Fruit fly (Drosophila melanogaster) whole organism, embryonic: Measurements from ENCODE around the gene CG12362.

ENCODE experiments used
- Antp ChIP-seq: fragments of 200-800 bp; sonication (Bioruptor generic); optimal IDR thresholded peaks from 3 replicates; lab custom pipeline; 2016; ENCODE audit warnings: missing biosample characterization, missing genetic modification characterization
- Awh ChIP-seq: fragments of 200-800 bp; sonication (Bioruptor generic); IDR thresholded peaks from 2 replicates; pipeline ENCODE4, ENCODE4 v1.3.6; 2022; ENCODE audit warnings: missing biosample characterization, missing genetic modification characterization
- Bteb2 ChIP-seq: fragments of 200-800 bp; sonication (Bioruptor generic); optimal IDR thresholded peaks from 2 replicates; lab custom pipeline; 2016; ENCODE audit warnings: missing biosample characterization, missing genetic modification characterization
- CG10462 ChIP-seq: fragments of 200-800 bp; sonication (Bioruptor generic); optimal IDR thresholded peaks from 2 replicates; lab custom pipeline; 2016; ENCODE audit warnings: missing biosample characterization, missing genetic modification characterization
- CG11085 ChIP-seq: fragments of 200-800 bp; sonication (Bioruptor generic); IDR thresholded peaks from 2 replicates; pipeline ENCODE4 v1.3.6; 2022; ENCODE audit warnings: missing biosample characterization, missing genetic modification characterization
- CG11093 ChIP-seq: fragments of 200-800 bp; sonication (Bioruptor generic); IDR thresholded peaks from 3 replicates; pipeline ENCODE4 v1.3.6; 2022; ENCODE audit warnings: missing biosample characterization, missing genetic modification characterization
- CG12104 ChIP-seq: fragments of 200-800 bp; sonication (Bioruptor generic); optimal IDR thresholded peaks from 3 replicates; lab custom pipeline; 2016; ENCODE audit warnings: missing biosample characterization, missing genetic modification characterization
- CG13775 ChIP-seq: fragments of 200-800 bp; sonication (Bioruptor generic); optimal IDR thresholded peaks from 3 replicates; lab custom pipeline; 2017; ENCODE audit warnings: missing biosample characterization, mild to moderate bottlenecking, missing genetic modification characterization
- CG14710 ChIP-seq: fragments of 200-800 bp; sonication (Bioruptor generic); optimal IDR thresholded peaks from 3 replicates; lab custom pipeline; 2019; ENCODE audit warnings: missing biosample characterization, mild to moderate bottlenecking, missing genetic modification characterization, moderate library complexity
- CG15011 ChIP-seq: fragments of 200-800 bp; sonication (Bioruptor generic); optimal IDR thresholded peaks from 3 replicates; lab custom pipeline; 2018; ENCODE audit warnings: missing biosample characterization, mild to moderate bottlenecking, missing genetic modification characterization
- CG15269 ChIP-seq: fragments of 200-800 bp; sonication (Bioruptor generic); optimal IDR thresholded peaks from 2 replicates; lab custom pipeline; 2018; ENCODE audit warnings: missing biosample characterization, mild to moderate bottlenecking, missing genetic modification characterization, moderate library complexity
- CG3847 ChIP-seq: fragments of 200-800 bp; sonication (Bioruptor generic); IDR thresholded peaks from 2 replicates; pipeline ENCODE4 v1.3.6; 2022; ENCODE audit warnings: missing biosample characterization, missing genetic modification characterization
- CG5245 ChIP-seq: fragments of 200-800 bp; sonication (Bioruptor generic); optimal IDR thresholded peaks from 3 replicates; lab custom pipeline; 2016; ENCODE audit warnings: missing biosample characterization, missing genetic modification characterization
- CG5953 ChIP-seq: fragments of 200-800 bp; sonication (Bioruptor generic); IDR thresholded peaks from 2 replicates; pipeline ENCODE4 v1.3.6; 2022; ENCODE audit warnings: missing biosample characterization, missing genetic modification characterization
- CG7786 ChIP-seq: fragments of 200-800 bp; sonication (Bioruptor generic); optimal IDR thresholded peaks from 2 replicates; lab custom pipeline; 2016; ENCODE audit warnings: missing biosample characterization, missing genetic modification characterization
- Chrac-16 ChIP-seq: fragments of 200-800 bp; sonication (Bioruptor generic); optimal IDR thresholded peaks from 3 replicates; lab custom pipeline; 2016; ENCODE audit warnings: missing biosample characterization, missing genetic modification characterization
- Doc2 ChIP-seq: fragments of 200-800 bp; sonication (Bioruptor generic); IDR thresholded peaks from 2 replicates; pipeline ENCODE4 v1.3.6; 2022; ENCODE audit warnings: missing biosample characterization, missing genetic modification characterization
- Eip74EF ChIP-seq, 2 experiments: fragments of 200-800 bp in 1 of 2; fragments of >200 bp in 1 of 2; sonication (Bioruptor generic) in 1 of 2; optimal IDR thresholded peaks; 2 replicates each; lab custom pipeline; 2017 to 2019; ENCODE audit warnings: missing biosample characterization in 2 of 2, missing genetic modification characterization in 2 of 2, mild to moderate bottlenecking in 1 of 2, moderate library complexity in 1 of 2
- Ets65A ChIP-seq: fragments of 200-800 bp; sonication (Bioruptor generic); peaks from one replicate; lab custom pipeline; 2016; ENCODE audit warnings: missing biosample characterization, missing genetic modification characterization
- GATAe ChIP-seq: fragments of 200-800 bp; sonication (Bioruptor generic); conservative IDR thresholded peaks from 2 replicates; pipeline ENCODE4 v1.3.6; 2022; ENCODE audit warnings: missing biosample characterization, missing genetic modification characterization
- HHEX ChIP-seq: fragments of 200-800 bp; sonication (Bioruptor generic); optimal IDR thresholded peaks from 3 replicates; lab custom pipeline; 2017; ENCODE audit warnings: missing biosample characterization, mild to moderate bottlenecking, missing genetic modification characterization, missing genetic modification reagents
- MBD-R2 ChIP-seq: fragments of 200-800 bp; sonication (Bioruptor generic); IDR thresholded peaks from 2 replicates; pipeline ENCODE4 v1.3.6; 2022; ENCODE audit warnings: missing biosample characterization, missing genetic modification characterization
- Med ChIP-seq: fragments of 200-800 bp; sonication (Bioruptor generic); peaks from one replicate; lab custom pipeline; 2016; ENCODE audit warnings: missing biosample characterization, missing genetic modification characterization, mild to moderate bottlenecking, inconsistent platforms, moderate library complexity
- NFAT ChIP-seq: fragments of 200-800 bp; sonication (Bioruptor generic); IDR thresholded peaks from 2 replicates; pipeline ENCODE4 v1.3.6; 2022; ENCODE audit warnings: missing biosample characterization, missing genetic modification characterization
- Ravus ChIP-seq: fragments of 200-800 bp; sonication (Bioruptor generic); IDR thresholded peaks from 2 replicates; pipeline ENCODE4 v1.3.6; 2022; ENCODE audit warnings: missing biosample characterization, missing genetic modification characterization
- ap ChIP-seq: fragments of 200-800 bp; sonication (Bioruptor generic); IDR thresholded peaks from 2 replicates; pipeline ENCODE4 v1.3.6; 2022; ENCODE audit warnings: missing biosample characterization, missing genetic modification characterization
- ara ChIP-seq: fragments of 200-800 bp; sonication (Bioruptor generic); IDR thresholded peaks from 2 replicates; pipeline ENCODE4 v1.3.6; 2022; ENCODE audit warnings: missing biosample characterization, missing genetic modification characterization
- bbx ChIP-seq: fragments of 200-800 bp; sonication (Bioruptor generic); IDR thresholded peaks from 2 replicates; pipeline ENCODE4 v1.3.6; 2022; ENCODE audit warnings: missing biosample characterization, missing genetic modification characterization; ENCODE audit not compliant: partially characterized antibody
- chinmo ChIP-seq: fragments of 200-800 bp; sonication (Bioruptor generic); IDR thresholded peaks from 4 replicates; pipeline ENCODE4 v1.3.6; 2022; ENCODE audit warnings: missing biosample characterization, missing genetic modification characterization; ENCODE audit not compliant: partially characterized antibody
- ci ChIP-seq: fragments of 200-800 bp; sonication (Bioruptor generic); IDR thresholded peaks from 3 replicates; pipeline ENCODE4 v1.3.6; 2022; ENCODE audit warnings: missing biosample characterization, missing genetic modification characterization
- corto ChIP-seq: fragments of 200-800 bp; sonication (Bioruptor generic); optimal IDR thresholded peaks from 2 replicates; lab custom pipeline; 2016; ENCODE audit warnings: missing biosample characterization, mild to moderate bottlenecking, missing genetic modification characterization, moderate library complexity
- croc ChIP-seq: fragments of 200-800 bp; sonication (Bioruptor generic); conservative IDR thresholded peaks from 3 replicates; pipeline ENCODE4 v1.3.6; 2022; ENCODE audit warnings: missing biosample characterization, missing genetic modification characterization
- eve ChIP-seq, 2 experiments: fragments of >200 bp; optimal IDR thresholded peaks; 2 replicates each; lab custom pipeline; 2017; ENCODE audit warnings: missing biosample characterization in 2 of 2, missing genetic modification characterization in 2 of 2
- exex ChIP-seq: fragments of 200-800 bp; sonication (Bioruptor generic); optimal IDR thresholded peaks from 4 replicates; lab custom pipeline; 2018; ENCODE audit warnings: missing biosample characterization, mild to moderate bottlenecking, missing genetic modification characterization, moderate library complexity
- fd64A ChIP-seq: fragments of 200-800 bp; sonication (Bioruptor generic); optimal IDR thresholded peaks from 3 replicates; lab custom pipeline; 2018; ENCODE audit warnings: missing biosample characterization, mild to moderate bottlenecking, missing genetic modification characterization
- gem ChIP-seq: fragments of 200-800 bp; sonication (Bioruptor generic); optimal IDR thresholded peaks from 2 replicates; lab custom pipeline; 2019; ENCODE audit warnings: missing biosample characterization, mild to moderate bottlenecking, missing genetic modification characterization, moderate library complexity
- gsb ChIP-seq: fragments of 200-800 bp; sonication (Bioruptor generic); IDR thresholded peaks from 2 replicates; pipeline ENCODE4 v1.3.6; 2022; ENCODE audit warnings: missing biosample characterization, missing genetic modification characterization
- gsb-n ChIP-seq: fragments of 200-800 bp; sonication (Bioruptor generic); optimal IDR thresholded peaks from 3 replicates; lab custom pipeline; 2018; ENCODE audit warnings: missing biosample characterization, mild to moderate bottlenecking, missing genetic modification characterization
- lov ChIP-seq, 2 experiments: fragments of 200-800 bp in 1 of 2; fragments of >200 bp in 1 of 2; sonication (Bioruptor generic) in 1 of 2; IDR thresholded peaks in 1 of 2; optimal IDR thresholded peaks in 1 of 2; 2 replicates in 1 of 2; 3 replicates in 1 of 2; pipeline versions ENCODE4 v1.3.6 to Lab custom; 2017 to 2022; ENCODE audit warnings: missing biosample characterization in 1 of 2, missing genetic modification characterization in 1 of 2
- mam ChIP-seq: fragments of 200-800 bp; sonication (Bioruptor generic); optimal IDR thresholded peaks from 3 replicates; lab custom pipeline; 2016; ENCODE audit warnings: missing biosample characterization, missing genetic modification characterization
- onecut ChIP-seq: fragments of 200-800 bp; sonication (Bioruptor generic); IDR thresholded peaks from 2 replicates; pipeline ENCODE4 v1.3.6; 2022; ENCODE audit warnings: missing biosample characterization, missing genetic modification characterization
- org-1 ChIP-seq: fragments of 200-800 bp; sonication (Bioruptor generic); optimal IDR thresholded peaks from 2 replicates; lab custom pipeline; 2017; ENCODE audit warnings: missing biosample characterization, missing genetic modification characterization
- ro ChIP-seq: fragments of 200-800 bp; sonication (Bioruptor generic); IDR thresholded peaks from 2 replicates; pipeline ENCODE4 v1.3.6; 2022; ENCODE audit warnings: missing biosample characterization, missing genetic modification characterization
- sens ChIP-seq: fragments of 200-800 bp; sonication (Bioruptor generic); peaks from one replicate; lab custom pipeline; 2016; ENCODE audit warnings: missing biosample characterization, missing genetic modification characterization
- toy ChIP-seq: fragments of 200-800 bp; sonication (Bioruptor generic); IDR thresholded peaks from 2 replicates; pipeline ENCODE4 v1.3.6; 2022; ENCODE audit warnings: missing biosample characterization, missing genetic modification characterization
- vvl ChIP-seq: fragments of 200-800 bp; sonication (Bioruptor generic); IDR thresholded peaks from 2 replicates; pipeline ENCODE4 v1.3.6; 2022; ENCODE audit warnings: missing biosample characterization, missing genetic modification characterization
- z ChIP-seq: fragments of 200-800 bp; sonication (Bioruptor generic); IDR thresholded peaks from 3 replicates; pipeline ENCODE4 v1.3.6; 2022; ENCODE audit warnings: missing biosample characterization, missing genetic modification characterization

Gene CG12362

DNA sequence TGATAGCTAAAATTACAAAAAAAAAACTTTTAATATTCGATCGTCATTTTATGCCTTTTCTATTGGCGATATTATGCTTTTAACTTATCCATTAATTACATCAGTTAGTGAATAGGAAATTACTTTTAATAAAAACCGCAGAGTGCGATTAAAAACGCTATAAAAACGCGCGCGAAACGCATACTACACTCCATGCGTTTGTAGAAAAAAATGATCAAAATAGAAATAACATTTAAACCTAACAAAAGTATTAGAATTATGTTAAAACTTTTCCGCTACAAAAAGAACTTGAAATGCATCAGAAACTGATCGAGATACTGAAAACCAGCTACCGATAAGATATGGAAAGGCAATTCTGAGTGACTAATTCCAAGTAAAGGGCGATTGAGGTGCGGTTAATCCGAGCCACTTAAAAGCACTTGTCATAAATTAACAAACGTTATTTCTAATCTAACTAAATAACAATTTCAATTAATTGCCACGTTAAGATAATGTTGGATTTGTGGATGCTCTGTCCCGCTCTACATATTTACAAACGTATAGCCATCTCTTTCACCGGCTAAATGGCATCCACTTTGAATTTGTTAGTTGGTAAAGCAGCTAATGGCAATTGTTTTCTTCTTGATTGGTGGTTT, 46.9 kb upstream of the CG12362 start (continued):
- TF ChIP-seq Antp (no peak), Chrac-16 (GFP tag; lab: Kevin White, UChicago) (no peak), exex (peak; percentile 77), org-1 (GFP tag; lab: Kevin White, UChicago) (no peak)

DNA sequence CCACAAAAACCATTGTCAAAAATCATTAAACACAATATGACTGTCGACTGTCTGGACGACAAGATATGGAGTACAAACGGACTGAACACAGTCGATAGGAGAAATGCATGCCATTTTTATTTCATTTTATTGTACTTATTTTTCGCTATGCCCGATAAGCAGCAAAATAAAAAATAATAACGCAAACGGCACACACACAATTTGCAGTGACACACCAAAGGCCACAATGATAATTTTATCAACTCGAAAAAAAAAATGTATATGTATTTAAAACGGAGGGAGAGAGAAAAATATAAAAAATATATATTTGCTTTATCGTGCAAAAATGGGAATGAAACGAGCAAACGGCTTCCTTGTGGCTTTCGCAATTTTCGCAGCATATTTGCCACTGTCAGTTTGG, 46.2 kb upstream of the CG12362 start:
- TF ChIP-seq sens (GFP tag; lab: Kevin White, UChicago), result peak; percentile 60
- TF ChIP-seq Doc2 (GFP tag; lab: Robert Waterston, UW), result no peak

DNA sequence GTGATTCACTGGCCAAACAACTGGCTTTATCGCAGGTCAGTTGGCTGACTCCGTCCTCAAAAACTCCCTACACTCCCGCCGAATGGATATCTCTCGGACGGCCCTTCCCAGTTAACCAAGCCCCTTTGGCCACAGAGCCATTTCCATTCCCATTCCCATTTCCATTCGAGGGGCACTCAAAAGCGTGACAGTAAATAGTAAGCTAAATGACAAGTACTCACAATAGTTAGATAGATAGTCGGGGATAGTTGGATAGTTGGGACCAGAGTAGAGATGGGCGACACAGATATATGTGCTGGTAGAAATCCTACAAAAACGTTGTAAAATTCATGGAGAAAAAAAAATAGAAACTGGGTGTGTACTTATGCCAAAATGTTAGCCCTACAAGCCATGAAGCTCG, 44.9 kb upstream of the CG12362 start:
- TF ChIP-seq gem (tag; lab: Kevin White, UChicago), result no peak
- no peak for TF ChIP-seq CG10462
- TF ChIP-seq GATAe (GFP tag; lab: Robert Waterston, UW), result no peak
- 0 out of 2 replicates have a peak, but pooled peaks have one; percentile 20 for TF ChIP-seq ara (GFP tag; lab: Robert Waterston, UW)
- 0 out of 4 replicates have a peak, but pooled peaks have one; percentile 24 for TF ChIP-seq chinmo (GFP tag; lab: Robert Waterston, UW)
- TF ChIP-seq lov (optimal IDR thresholded peaks at IDR 0.05; lab: Kevin White, UChicago), result no peak
- no peak for TF ChIP-seq lov (GFP tag; IDR thresholded peaks at IDR 0.05; lab: Robert Waterston, UW)
- 0 out of 3 replicates have a peak, but pooled peaks have one; percentile 5 for TF ChIP-seq z (GFP tag; lab: Robert Waterston, UW)
- TF ChIP-seq CG11085 (GFP tag; lab: Robert Waterston, UW), result no peak
- peak; percentile 60 for TF ChIP-seq Med (GFP tag; lab: Kevin White, UChicago)
- TF ChIP-seq CG5245 (GFP tag; lab: Kevin White, UChicago), result no peak
- TF ChIP-seq Ets65A (GFP tag; lab: Kevin White, UChicago), result peak; percentile 8
- TF ChIP-seq CG7786 (GFP tag; lab: Kevin White, UChicago), result no peak
- peak; percentile 66; the same call in 1 of the 3 replicates for TF ChIP-seq ci

DNA sequence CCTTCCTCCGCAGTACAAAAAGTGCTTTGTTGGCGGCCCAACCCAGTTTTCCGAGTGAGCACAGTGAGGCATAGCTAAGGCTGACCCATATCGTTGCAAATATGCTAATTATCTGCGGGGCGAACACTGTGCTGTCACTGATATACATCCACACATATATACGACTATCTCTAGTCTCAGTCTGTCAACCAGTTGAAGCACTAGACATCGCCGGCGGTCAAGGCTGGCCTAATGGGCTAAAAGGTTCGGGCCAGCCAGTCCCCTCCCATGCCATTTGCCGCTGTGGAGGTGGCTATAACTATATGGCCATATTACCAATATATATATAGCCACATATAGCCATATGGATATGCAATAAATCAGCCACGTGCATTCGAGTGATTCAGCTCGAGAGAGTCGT, 43.8 kb upstream of the CG12362 start:
- TF ChIP-seq toy (GFP tag; lab: Robert Waterston, UW) (no peak), corto (GFP tag; lab: Kevin White, UChicago) (no peak), CG11093 (GFP tag; lab: Robert Waterston, UW) (no peak), bbx (GFP tag; lab: Robert Waterston, UW) (no peak), Eip74EF (GFP tag; optimal IDR thresholded peaks at IDR 0.05; lab: Kevin White, UChicago) (no peak), Ravus (no peak), eve (GFP tag; optimal IDR thresholded peaks at IDR 0.05; lab: Kevin White, UChicago) (no peak), CG3847 (0 out of 2 replicates have a peak, but pooled peaks have one; percentile 13), Antp (no peak), fd64A (no peak), onecut (GFP tag; lab: Robert Waterston, UW) (no peak), vvl (GFP tag; lab: Robert Waterston, UW) (peak; percentile 46), MBD-R2 (no peak), CG13775 (GFP tag; lab: Kevin White, UChicago) (no peak), NFAT (GFP tag; lab: Robert Waterston, UW) (no peak), CG14710 (tag; lab: Kevin White, UChicago) (no peak), croc (GFP tag; lab: Robert Waterston, UW) (no peak), CG12104 (no peak), Awh (GFP tag; lab: Robert Waterston, UW) (no peak), mam (GFP tag; lab: Kevin White, UChicago) (no peak), ro (no peak), gsb (GFP tag; lab: Robert Waterston, UW) (no peak), Bteb2 (GFP tag; lab: Kevin White, UChicago) (no peak), CG15269 (no peak), CG15011 (GFP tag; lab: Kevin White, UChicago) (no peak), CG5953 (GFP tag; lab: Robert Waterston, UW) (no peak), ap (GFP tag; lab: Robert Waterston, UW) (no peak), HHEX (GFP tag; lab: Kevin White, UChicago) (peak; percentile 1), gsb-n (no peak)
